Worm (Caenorhabditis elegans): ENCODE results near the gene C30G12.4.

The C30G12.4 gene

DNA sequence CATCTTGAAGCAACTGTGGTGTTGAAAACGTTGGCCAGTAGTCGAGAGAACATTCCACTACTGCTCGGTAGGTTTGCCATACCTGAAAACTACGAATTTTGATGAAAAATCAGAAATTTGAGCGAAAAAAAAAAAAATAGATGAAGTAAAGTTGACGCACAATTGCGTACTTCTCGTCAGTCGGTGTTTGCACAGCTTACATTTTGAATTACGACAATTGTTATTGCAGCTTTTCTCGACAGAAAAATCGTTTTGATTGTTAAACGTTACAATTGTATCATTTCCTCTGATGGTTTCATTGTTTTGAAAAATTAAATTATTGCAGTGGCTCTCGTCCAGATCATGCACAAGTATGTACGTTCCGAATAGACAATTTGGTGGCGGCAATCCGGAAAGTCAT, 48.1 kb downstream of the C30G12.4 start, which contains the start of the genes F45E12.5 and cnep-1:
Gene F45E12.5, minus strand, starts transcription at position 93 of the 400 bp plus-strand sequence.
Gene cnep-1, plus strand, starts transcription at position 326 of the 400 bp plus-strand sequence.
- no peak for TF ChIP-seq gmeb-1 (tag; optimal IDR thresholded peaks at IDR 0.05)
- TF ChIP-seq C34F6.9 (tag; optimal IDR thresholded peaks at IDR 0.05) = peak; percentile 48
- TF ChIP-seq mbf-1 (tag; optimal IDR thresholded peaks at IDR 0.05) = no peak
- TF ChIP-seq ama-1 (optimal IDR thresholded peaks at IDR 0.05) = no peak
- TF ChIP-seq nhr-129 (tag; optimal IDR thresholded peaks at IDR 0.05) = peak; percentile 41
- TF ChIP-seq lin-13 (GFP tag; optimal IDR thresholded peaks at IDR 0.05) = no peak
- peak; percentile 36 for TF ChIP-seq unc-55 (GFP tag; optimal IDR thresholded peaks at IDR 0.05)
- TF ChIP-seq R02D3.7 (tag; optimal IDR thresholded peaks at IDR 0.05) = no peak
- peak in 1 of 2 experiments; percentile 37 for TF ChIP-seq lsy-2 (tag; optimal IDR thresholded peaks at IDR 0.05)
- no peak for TF ChIP-seq ztf-1 (GFP tag; conservative IDR thresholded peaks at IDR 0.05)

Measured in whole organism, L2 larva.